Worm (Caenorhabditis elegans): ENCODE data around the gene pyr-1.

- no peak for TF ChIP-seq dao-5 (tag; optimal IDR thresholded peaks at IDR 0.05)
- no peak for TF ChIP-seq him-1 (tag; optimal IDR thresholded peaks at IDR 0.05)
- TF ChIP-seq W03F9.2 (tag; optimal IDR thresholded peaks at IDR 0.05): no peak
Measured at ce11 chrII:8707024-8707423, 56.1 kb downstream of the pyr-1 start, which contains the start of gene cup-16.
